Comparison of ENCODE assay signal across 4 fruit fly cellular contexts in genomic region chrX:18838929-18839576, dm6.
TF ChIP-seq lines count a peak whose summit lies in the region.

No protein-coding gene starts in this region.

- TF ChIP-seq CTCF in whole organism, embryonic (GFP tag; optimal IDR thresholded peaks at IDR 0.05; lab: Kevin White, UChicago), result no peak

TF ChIP-seq in whole organism, embryonic, 481 proteins besides CTCF, POLR2A, EP300 and RAD21 (continues in another document):
- TF ChIP-seq CG2712 (tag; optimal IDR thresholded peaks at IDR 0.05; lab: Kevin White, UChicago) (peak; percentile 4), phol (tag; optimal IDR thresholded peaks at IDR 0.05; lab: Kevin White, UChicago) (peak; percentile 26), br (optimal IDR thresholded peaks at IDR 0.05; lab: Kevin White, UChicago) (no peak), nom (GFP tag; optimal IDR thresholded peaks at IDR 0.05; lab: Kevin White, UChicago) (peak; percentile 32), CG7987 (GFP tag; optimal IDR thresholded peaks at IDR 0.05; lab: Kevin White, UChicago) (no peak), ewg (GFP tag; optimal IDR thresholded peaks at IDR 0.05; lab: Kevin White, UChicago) (no peak), CG2120 (GFP tag; optimal IDR thresholded peaks at IDR 0.05; lab: Kevin White, UChicago) (no peak), dimm (GFP tag; IDR thresholded peaks at IDR 0.05; lab: Robert Waterston, UW) (no peak), CG2129 (GFP tag; IDR thresholded peaks at IDR 0.05; lab: Robert Waterston, UW; ENCODE audit: partially characterized antibody) (no peak), CG34422 (GFP tag; IDR thresholded peaks at IDR 0.05; lab: Robert Waterston, UW) (no peak), CG1233 (GFP tag; optimal IDR thresholded peaks at IDR 0.05; lab: Kevin White, UChicago) (no peak), CG8089 (GFP tag; optimal IDR thresholded peaks at IDR 0.05; lab: Kevin White, UChicago) (no peak), tll (GFP tag; optimal IDR thresholded peaks at IDR 0.05; lab: Kevin White, UChicago) (no peak), ind (GFP tag; optimal IDR thresholded peaks at IDR 0.05; lab: Kevin White, UChicago) (no peak), GATAe (GFP tag; conservative IDR thresholded peaks at IDR 0.05; lab: Robert Waterston, UW) (no peak), Gug (GFP tag; IDR thresholded peaks at IDR 0.05; lab: Robert Waterston, UW) (no peak), Ravus (GFP tag; IDR thresholded peaks at IDR 0.05; lab: Robert Waterston, UW) (no peak), bsh (GFP tag; optimal IDR thresholded peaks at IDR 0.05; lab: Kevin White, UChicago) (peak in 1 of 2 experiments; percentile 26), Nf-YB (GFP tag; optimal IDR thresholded peaks at IDR 0.05; lab: Kevin White, UChicago) (no peak), vvl (GFP tag; IDR thresholded peaks at IDR 0.05; lab: Robert Waterston, UW) (no peak), wdn (GFP tag; IDR thresholded peaks at IDR 0.05; lab: Robert Waterston, UW) (no peak), E2f1 (GFP tag; IDR thresholded peaks at IDR 0.05; lab: Robert Waterston, UW) (no peak), Ets65A (GFP tag; lab: Kevin White, UChicago) (peak; percentile 11), Eip74EF (GFP tag; optimal IDR thresholded peaks at IDR 0.05; lab: Kevin White, UChicago) (no peak)

TF ChIP-seq in whole organism, prepupa, 60 proteins besides CTCF, POLR2A, EP300 and RAD21 (continues in another document):
- peak; percentile 52 for TF ChIP-seq svp (GFP tag; lab: Kevin White, UChicago)
- peak in 1 of 2 experiments; percentile 4 for TF ChIP-seq salr (GFP tag; optimal IDR thresholded peaks at IDR 0.05; lab: Kevin White, UChicago)
- no peak for TF ChIP-seq CG16779 (tag; optimal IDR thresholded peaks at IDR 0.05; lab: Kevin White, UChicago)
- TF ChIP-seq CG6163 (GFP tag; IDR thresholded peaks at IDR 0.05; lab: Robert Waterston, UW), result 0 out of 3 replicates have a peak, but pooled peaks have one; percentile 16
- peak; percentile 22 for TF ChIP-seq Smox (GFP tag; optimal IDR thresholded peaks at IDR 0.05; lab: Kevin White, UChicago)
- TF ChIP-seq lz (GFP tag; optimal IDR thresholded peaks at IDR 0.05; lab: Kevin White, UChicago), result no peak
- peak; percentile 4 to 57 for TF ChIP-seq ss (GFP tag; optimal IDR thresholded peaks at IDR 0.05; lab: Kevin White, UChicago)
- TF ChIP-seq CG32006 (GFP tag; optimal IDR thresholded peaks at IDR 0.05; lab: Kevin White, UChicago), result peak; percentile 34
- TF ChIP-seq Eip75B (GFP tag; optimal IDR thresholded peaks at IDR 0.05; lab: Kevin White, UChicago), result no peak
- peak; percentile 5 for TF ChIP-seq acj6 (GFP tag; optimal IDR thresholded peaks at IDR 0.05; lab: Kevin White, UChicago)
- no peak for TF ChIP-seq CG10631 (GFP tag; optimal IDR thresholded peaks at IDR 0.05; lab: Kevin White, UChicago)
- TF ChIP-seq fd59A (GFP tag; optimal IDR thresholded peaks at IDR 0.05; lab: Kevin White, UChicago), result no peak
- no peak for TF ChIP-seq Hr38 (GFP tag; optimal IDR thresholded peaks at IDR 0.05; lab: Kevin White, UChicago)
- TF ChIP-seq CG9139 (GFP tag; optimal IDR thresholded peaks at IDR 0.05; lab: Kevin White, UChicago), result peak; percentile 40
- TF ChIP-seq spab (GFP tag; optimal IDR thresholded peaks at IDR 0.05; lab: Kevin White, UChicago), result peak; percentile 10
- peak; percentile 26 for TF ChIP-seq esn (GFP tag; optimal IDR thresholded peaks at IDR 0.05; lab: Kevin White, UChicago)
- TF ChIP-seq Eip93F (GFP tag; optimal IDR thresholded peaks at IDR 0.05; lab: Kevin White, UChicago), result no peak
- TF ChIP-seq CG3032 (tag; optimal IDR thresholded peaks at IDR 0.05; lab: Kevin White, UChicago), result peak; percentile 13
- TF ChIP-seq CG8632 (GFP tag; optimal IDR thresholded peaks at IDR 0.05; lab: Kevin White, UChicago), result peak; percentile 20
- no peak for TF ChIP-seq Sox14 (GFP tag; optimal IDR thresholded peaks at IDR 0.05; lab: Kevin White, UChicago)
- TF ChIP-seq CG10669 (GFP tag; optimal IDR thresholded peaks at IDR 0.05; lab: Kevin White, UChicago), result peak; percentile 45
- TF ChIP-seq CG3919 (GFP tag; optimal IDR thresholded peaks at IDR 0.05; lab: Kevin White, UChicago), result no peak
- no peak for TF ChIP-seq pdm3 (GFP tag; optimal IDR thresholded peaks at IDR 0.05; lab: Kevin White, UChicago)
- TF ChIP-seq Sox102F (GFP tag; optimal IDR thresholded peaks at IDR 0.05; lab: Kevin White, UChicago), result peak; percentile 33

TF ChIP-seq in whole organism, pupa, 21 proteins besides CTCF, POLR2A, EP300 and RAD21:
- TF ChIP-seq CG15710 (tag; optimal IDR thresholded peaks at IDR 0.05; lab: Kevin White, UChicago) (peak; percentile 2), CG9948 (tag; optimal IDR thresholded peaks at IDR 0.05; lab: Kevin White, UChicago) (no peak), Snoo (tag; optimal IDR thresholded peaks at IDR 0.05; lab: Kevin White, UChicago) (no peak), CG32121 (GFP tag; IDR thresholded peaks at IDR 0.05; lab: Robert Waterston, UW) (peak; percentile 13; the same call in 1 of the 2 replicates), CG8159 (tag; optimal IDR thresholded peaks at IDR 0.05; lab: Kevin White, UChicago) (peak; percentile 3), EcR (GFP tag; optimal IDR thresholded peaks at IDR 0.05; lab: Kevin White, UChicago) (no peak), CG12605 (GFP tag; IDR thresholded peaks at IDR 0.05; lab: Robert Waterston, UW) (no peak), CG13204 (GFP tag; optimal IDR thresholded peaks at IDR 0.05; lab: Kevin White, UChicago) (no peak), CG8301 (tag; optimal IDR thresholded peaks at IDR 0.05; lab: Kevin White, UChicago) (no peak), CG17806 (tag; optimal IDR thresholded peaks at IDR 0.05; lab: Kevin White, UChicago) (no peak), Pif1A (GFP tag; optimal IDR thresholded peaks at IDR 0.05; lab: Kevin White, UChicago) (peak; percentile 36), gl (tag; optimal IDR thresholded peaks at IDR 0.05; lab: Kevin White, UChicago) (peak; percentile 26), Ets98B (GFP tag; IDR thresholded peaks at IDR 0.05; lab: Robert Waterston, UW) (no peak), D1 (tag; optimal IDR thresholded peaks at IDR 0.05; lab: Kevin White, UChicago) (no peak), fd96Ca (GFP tag; IDR thresholded peaks at IDR 0.05; lab: Robert Waterston, UW) (no peak), CG14655 (GFP tag; optimal IDR thresholded peaks at IDR 0.05; lab: Kevin White, UChicago) (peak; percentile 7), CG34367 (tag; optimal IDR thresholded peaks at IDR 0.05; lab: Kevin White, UChicago) (no peak)

TF ChIP-seq in whole organism, wandering third instar larva, 38 proteins besides CTCF, POLR2A, EP300 and RAD21:
- TF ChIP-seq lola (GFP tag; optimal IDR thresholded peaks at IDR 0.05; lab: Kevin White, UChicago), result no peak
- TF ChIP-seq CG9705 (GFP tag; optimal IDR thresholded peaks at IDR 0.05; lab: Kevin White, UChicago), result peak; percentile 5
- no peak for TF ChIP-seq usp (GFP tag; optimal IDR thresholded peaks at IDR 0.05; lab: Kevin White, UChicago)
- TF ChIP-seq Sp1 (GFP tag; optimal IDR thresholded peaks at IDR 0.05; lab: Kevin White, UChicago), result peak; percentile 30
- TF ChIP-seq psq (GFP tag; optimal IDR thresholded peaks at IDR 0.05; lab: Kevin White, UChicago), result peak; percentile 2
- no peak for TF ChIP-seq Myc (optimal IDR thresholded peaks at IDR 0.05; lab: Kevin White, UChicago)
- TF ChIP-seq Dif (GFP tag; optimal IDR thresholded peaks at IDR 0.05; lab: Kevin White, UChicago; ENCODE audit: partially characterized antibody), result no peak
- no peak for TF ChIP-seq pan (optimal IDR thresholded peaks at IDR 0.05; lab: Kevin White, UChicago)
- no peak for TF ChIP-seq sage (GFP tag; optimal IDR thresholded peaks at IDR 0.05; lab: Kevin White, UChicago)
- no peak for TF ChIP-seq Hr78 (GFP tag; optimal IDR thresholded peaks at IDR 0.05; lab: Kevin White, UChicago)
- no peak for TF ChIP-seq dsf (GFP tag; optimal IDR thresholded peaks at IDR 0.05; lab: Kevin White, UChicago; ENCODE audit: borderline replicate concordance)
TF ChIP-seq in whole organism, wandering third instar larva: peak in this region for 3.

Comparison
In these comparisons a context has a peak if more than half of its experiments do, and no peak if none do; other contexts are left out.
1. Of the 7 proteins assayed by ChIP-seq in both whole organism, embryonic and whole organism, prepupa: peak only in whole organism, embryonic: Blimp-1; only in whole organism, prepupa: CG6854 and Sox102F; in both: none; in neither: 4.